Fruit fly (Drosophila melanogaster): Measurements from ENCODE around the gene CG13318.

CG13318 gene

dm6 chr3R:8747871-8748775 lies 24.4 kb downstream of the CG13318 start:
- TF ChIP-seq EcR (GFP tag; optimal IDR thresholded peaks at IDR 0.05) (peak; percentile 66 to 75), Dll (optimal IDR thresholded peaks at IDR 0.05) (no peak), CG8478 (optimal IDR thresholded peaks at IDR 0.05) (no peak), pan (optimal IDR thresholded peaks at IDR 0.05) (no peak), psq (optimal IDR thresholded peaks at IDR 0.05) (no peak)

- TF ChIP-seq usp (GFP tag; optimal IDR thresholded peaks at IDR 0.05) (no peak), CG8478 (optimal IDR thresholded peaks at IDR 0.05) (no peak), EcR (GFP tag; optimal IDR thresholded peaks at IDR 0.05) (no peak), psq (optimal IDR thresholded peaks at IDR 0.05) (no peak), Dll (optimal IDR thresholded peaks at IDR 0.05) (no peak), pan (optimal IDR thresholded peaks at IDR 0.05) (no peak)
Measured at dm6 chr3R:8747134-8747870, 25.2 kb downstream of the CG13318 start, which contains the start of the genes CG9801 and Nasp. Gene CG9801, minus strand, starts transcription at chr3R:8747675. Gene Nasp, plus strand, starts transcription at chr3R:8747798.

- no peak for TF ChIP-seq usp (GFP tag; optimal IDR thresholded peaks at IDR 0.05)
- TF ChIP-seq Dll (optimal IDR thresholded peaks at IDR 0.05), result no peak
- no peak for TF ChIP-seq EcR (GFP tag; optimal IDR thresholded peaks at IDR 0.05)
- TF ChIP-seq pan (optimal IDR thresholded peaks at IDR 0.05), result no peak
- TF ChIP-seq CG8478 (optimal IDR thresholded peaks at IDR 0.05), result no peak
- no peak for TF ChIP-seq psq (optimal IDR thresholded peaks at IDR 0.05)
Measured at dm6 chr3R:8746354-8746753, 26.1 kb downstream of the CG13318 start.

dm6 chr3R:8744198-8744597 lies 28.3 kb downstream of the CG13318 start:
- TF ChIP-seq Dll (optimal IDR thresholded peaks at IDR 0.05), result no peak
- TF ChIP-seq pan (optimal IDR thresholded peaks at IDR 0.05), result no peak
- TF ChIP-seq psq (optimal IDR thresholded peaks at IDR 0.05), result no peak
- no peak for TF ChIP-seq CG8478 (optimal IDR thresholded peaks at IDR 0.05)
- TF ChIP-seq EcR (GFP tag; optimal IDR thresholded peaks at IDR 0.05), result no peak
- no peak for TF ChIP-seq usp (GFP tag; optimal IDR thresholded peaks at IDR 0.05)

- TF ChIP-seq Dll (optimal IDR thresholded peaks at IDR 0.05) (no peak), EcR (GFP tag; optimal IDR thresholded peaks at IDR 0.05) (peak in 1 of 2 experiments; percentile 69), psq (optimal IDR thresholded peaks at IDR 0.05) (no peak), usp (GFP tag; optimal IDR thresholded peaks at IDR 0.05) (no peak), pan (optimal IDR thresholded peaks at IDR 0.05) (no peak), CG8478 (optimal IDR thresholded peaks at IDR 0.05) (no peak)
Measured at dm6 chr3R:8742661-8743060, 29.8 kb downstream of the CG13318 start.

- no peak for TF ChIP-seq EcR (GFP tag; optimal IDR thresholded peaks at IDR 0.05)
- TF ChIP-seq pan (optimal IDR thresholded peaks at IDR 0.05), result no peak
- no peak for TF ChIP-seq CG8478 (optimal IDR thresholded peaks at IDR 0.05)
- no peak for TF ChIP-seq usp (GFP tag; optimal IDR thresholded peaks at IDR 0.05)
- no peak for TF ChIP-seq psq (optimal IDR thresholded peaks at IDR 0.05)
- TF ChIP-seq Dll (optimal IDR thresholded peaks at IDR 0.05), result no peak
Measured at dm6 chr3R:8741941-8742340, 30.6 kb downstream of the CG13318 start.

- TF ChIP-seq Dll (optimal IDR thresholded peaks at IDR 0.05), result no peak
- TF ChIP-seq EcR (GFP tag; optimal IDR thresholded peaks at IDR 0.05), result no peak
- TF ChIP-seq pan (optimal IDR thresholded peaks at IDR 0.05), result no peak
- no peak for TF ChIP-seq CG8478 (optimal IDR thresholded peaks at IDR 0.05)
- no peak for TF ChIP-seq usp (GFP tag; optimal IDR thresholded peaks at IDR 0.05)
- no peak for TF ChIP-seq psq (optimal IDR thresholded peaks at IDR 0.05)
Measured at dm6 chr3R:8741248-8741647, 31.2 kb downstream of the CG13318 start.

dm6 chr3R:8740118-8740517 lies 32.4 kb downstream of the CG13318 start:
- TF ChIP-seq usp (GFP tag; optimal IDR thresholded peaks at IDR 0.05) (no peak), pan (optimal IDR thresholded peaks at IDR 0.05) (no peak), Dll (optimal IDR thresholded peaks at IDR 0.05) (no peak), EcR (GFP tag; optimal IDR thresholded peaks at IDR 0.05) (no peak), psq (optimal IDR thresholded peaks at IDR 0.05) (no peak), CG8478 (optimal IDR thresholded peaks at IDR 0.05) (no peak)

- TF ChIP-seq Dll (optimal IDR thresholded peaks at IDR 0.05) (no peak), CG8478 (optimal IDR thresholded peaks at IDR 0.05) (no peak), pan (optimal IDR thresholded peaks at IDR 0.05) (no peak), usp (GFP tag; optimal IDR thresholded peaks at IDR 0.05) (no peak), psq (optimal IDR thresholded peaks at IDR 0.05) (no peak), EcR (GFP tag; optimal IDR thresholded peaks at IDR 0.05) (no peak)
Measured at dm6 chr3R:8739161-8739783, 33.2 kb downstream of the CG13318 start.

dm6 chr3R:8731597-8732263 lies 40.8 kb downstream of the CG13318 start, which contains the start of the genes M1BP and CG8202:
Gene M1BP, minus strand, starts transcription at chr3R:8731698.
Gene CG8202, plus strand, starts transcription at chr3R:8732091.
- TF ChIP-seq usp (GFP tag; optimal IDR thresholded peaks at IDR 0.05), result no peak
- no peak for TF ChIP-seq EcR (GFP tag; optimal IDR thresholded peaks at IDR 0.05)
- no peak for TF ChIP-seq CG8478 (optimal IDR thresholded peaks at IDR 0.05)
- no peak for TF ChIP-seq psq (optimal IDR thresholded peaks at IDR 0.05)
- no peak for TF ChIP-seq pan (optimal IDR thresholded peaks at IDR 0.05)
- TF ChIP-seq Dll (optimal IDR thresholded peaks at IDR 0.05), result no peak

dm6 chr3R:8729542-8729941 lies 42.9 kb downstream of the CG13318 start, which contains the start of gene ranshi:
Gene ranshi, minus strand, starts transcription at chr3R:8729693.
- TF ChIP-seq psq (optimal IDR thresholded peaks at IDR 0.05), result no peak
- TF ChIP-seq EcR (GFP tag; optimal IDR thresholded peaks at IDR 0.05), result no peak
- no peak for TF ChIP-seq usp (GFP tag; optimal IDR thresholded peaks at IDR 0.05)
- TF ChIP-seq pan (optimal IDR thresholded peaks at IDR 0.05), result no peak
- TF ChIP-seq CG8478 (optimal IDR thresholded peaks at IDR 0.05), result no peak
- no peak for TF ChIP-seq Dll (optimal IDR thresholded peaks at IDR 0.05)

Measured in whole organism.